Worm (Caenorhabditis elegans) whole organism, L4/young adult: ENCODE results near the gene srbc-20.

Experiments used
- W03F9.2 ChIP-seq: fragments of 150-350 bp; optimal IDR thresholded peaks from 2 replicates; lab custom pipeline; 2014; ENCODE audit warnings: missing biosample characterization, missing genetic modification characterization
- dao-5 ChIP-seq: sonication (generic microtip); optimal IDR thresholded peaks from 2 replicates; lab custom pipeline; 2016; ENCODE audit warnings: missing genotype, missing genetic modification characterization, moderate library complexity, missing compliant biosample characterization

DNA sequence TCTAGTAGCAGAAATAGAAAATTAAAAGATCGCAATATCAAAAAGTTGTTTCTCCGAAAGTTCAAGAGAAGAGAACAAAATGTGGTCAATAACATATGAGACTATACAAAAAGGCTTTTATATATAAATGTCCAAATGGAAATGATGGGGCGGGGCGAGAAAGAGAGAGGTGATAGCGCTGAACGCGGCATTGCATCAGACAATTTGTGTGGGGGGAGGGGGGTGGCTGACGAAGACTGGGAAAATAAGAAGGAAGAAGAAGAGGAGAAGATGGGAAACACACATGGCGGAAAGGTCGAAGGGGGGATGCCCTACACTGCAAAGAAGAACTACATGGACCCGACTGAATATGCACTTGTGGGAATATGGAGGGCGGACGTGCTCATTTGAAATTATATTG is 11.6 kb upstream of the srbc-20 start:
- TF ChIP-seq W03F9.2 (no peak), dao-5 (tag; lab: Kevin White, UChicago) (no peak)
